Fruit fly (Drosophila melanogaster) whole organism, embryonic: ENCODE data around the gene CG13131.

Experiments
- Aef1 ChIP-seq: fragments of 200-800 bp; sonication (Bioruptor generic); IDR thresholded peaks from 3 replicates; pipeline ENCODE4 v1.3.6; 2022; ENCODE audit warnings: missing biosample characterization, missing genetic modification characterization
- Bgb ChIP-seq: fragments of 200-800 bp; sonication (Bioruptor generic); IDR thresholded peaks from 2 replicates; pipeline ENCODE4 v1.3.6; 2022; ENCODE audit warnings: missing biosample characterization, missing genetic modification characterization; ENCODE audit not compliant: partially characterized antibody
- CG10267 ChIP-seq: fragments of 200-800 bp; sonication (Bioruptor generic); optimal IDR thresholded peaks from 2 replicates; lab custom pipeline; 2018; ENCODE audit warnings: missing biosample characterization, mild to moderate bottlenecking, missing genetic modification characterization, moderate library complexity
- CG10462 ChIP-seq: fragments of 200-800 bp; sonication (Bioruptor generic); optimal IDR thresholded peaks from 2 replicates; lab custom pipeline; 2016; ENCODE audit warnings: missing biosample characterization, missing genetic modification characterization
- CG11695 ChIP-seq: fragments of 200-800 bp; sonication (Bioruptor generic); IDR thresholded peaks from 3 replicates; pipeline ENCODE4 v1.3.6; 2022; ENCODE audit warnings: missing biosample characterization, missing genetic modification characterization
- CG15011 ChIP-seq: fragments of 200-800 bp; sonication (Bioruptor generic); optimal IDR thresholded peaks from 3 replicates; lab custom pipeline; 2018; ENCODE audit warnings: missing biosample characterization, mild to moderate bottlenecking, missing genetic modification characterization
- CG1529 ChIP-seq: fragments of 200-800 bp; sonication (Bioruptor generic); optimal IDR thresholded peaks from 3 replicates; lab custom pipeline; 2018; ENCODE audit warnings: missing biosample characterization, missing genetic modification characterization
- CG15479 ChIP-seq: fragments of 200-800 bp; sonication (Bioruptor generic); optimal IDR thresholded peaks from 3 replicates; lab custom pipeline; 2019; ENCODE audit warnings: missing biosample characterization, mild to moderate bottlenecking, missing genetic modification characterization, moderate library complexity
- CG17328 ChIP-seq: fragments of 200-800 bp; sonication (Bioruptor generic); IDR thresholded peaks from 2 replicates; pipeline ENCODE4 v1.3.6; 2022; ENCODE audit warnings: missing biosample characterization, missing genetic modification characterization
- CG18262 ChIP-seq: fragments of 200-800 bp; optimal IDR thresholded peaks from 3 replicates; lab custom pipeline; 2019; ENCODE audit warnings: missing biosample characterization, mild to moderate bottlenecking, missing genetic modification characterization, moderate library complexity
- CG1832 ChIP-seq: fragments of 200-800 bp; sonication (Bioruptor generic); optimal IDR thresholded peaks from 2 replicates; lab custom pipeline; 2017; ENCODE audit warnings: missing biosample characterization, mild to moderate bottlenecking, missing genetic modification characterization, inconsistent platforms
- CG2199 ChIP-seq: fragments of 200-800 bp; sonication (Bioruptor generic); IDR thresholded peaks from 3 replicates; pipeline ENCODE4 v1.3.6; 2022; ENCODE audit warnings: missing biosample characterization, missing genetic modification characterization
- CG4360 ChIP-seq: fragments of 200-800 bp; sonication (Bioruptor generic); IDR thresholded peaks from 2 replicates; pipeline ENCODE4 v1.3.6; 2022; ENCODE audit warnings: missing biosample characterization, missing genetic modification characterization
- CG4617 ChIP-seq: fragments of 200-800 bp; sonication (Bioruptor generic); optimal IDR thresholded peaks from 3 replicates; lab custom pipeline; 2016; ENCODE audit warnings: missing biosample characterization, missing genetic modification characterization, borderline replicate concordance
- CG4730 ChIP-seq: fragments of 200-800 bp; sonication (Bioruptor generic); IDR thresholded peaks from 2 replicates; pipeline ENCODE4 v1.3.6; 2022; ENCODE audit warnings: missing biosample characterization, missing genetic modification characterization
- CG8359 ChIP-seq: fragments of 200-800 bp; sonication (Bioruptor generic); optimal IDR thresholded peaks from 2 replicates; lab custom pipeline; 2017; ENCODE audit warnings: missing biosample characterization, mild to moderate bottlenecking, missing genetic modification characterization, borderline replicate concordance
- CHES-1-like ChIP-seq: fragments of 200-800 bp; sonication (Bioruptor generic); optimal IDR thresholded peaks from 2 replicates; lab custom pipeline; 2016; ENCODE audit warnings: missing biosample characterization, missing genetic modification characterization
- D ChIP-seq, 2 experiments: fragments of 200-800 bp in 1 of 2; fragments of >200 bp in 1 of 2; sonication (Bioruptor generic) in 1 of 2; optimal IDR thresholded peaks; 2 replicates in 1 of 2; 3 replicates in 1 of 2; lab custom pipeline; 2017; ENCODE audit warnings: mild to moderate bottlenecking in 1 of 2, missing biosample characterization in 1 of 2, missing genetic modification characterization in 1 of 2, missing genetic modification reagents in 1 of 2
- D19A ChIP-seq: fragments of 200-800 bp; optimal IDR thresholded peaks from 3 replicates; lab custom pipeline; 2019; ENCODE audit warnings: missing biosample characterization, mild to moderate bottlenecking, missing genetic modification characterization, moderate library complexity
- E2f1 ChIP-seq: fragments of 200-800 bp; sonication (Bioruptor generic); IDR thresholded peaks from 2 replicates; pipeline ENCODE4 v1.3.6; 2022; ENCODE audit warnings: missing biosample characterization, missing genetic modification characterization
- ERR ChIP-seq: fragments of 200-800 bp; sonication (Bioruptor generic); optimal IDR thresholded peaks from 2 replicates; lab custom pipeline; 2016; ENCODE audit warnings: missing biosample characterization, missing genetic modification characterization
- GATAe ChIP-seq: fragments of 200-800 bp; sonication (Bioruptor generic); conservative IDR thresholded peaks from 2 replicates; pipeline ENCODE4 v1.3.6; 2022; ENCODE audit warnings: missing biosample characterization, missing genetic modification characterization
- Hr51 ChIP-seq, 2 experiments: fragments of 200-800 bp; sonication (Bioruptor generic); optimal IDR thresholded peaks; 2 replicates in 1 of 2; 3 replicates in 1 of 2; lab custom pipeline; 2016 to 2018; ENCODE audit warnings: missing biosample characterization in 2 of 2, missing genetic modification characterization in 2 of 2, mild to moderate bottlenecking in 1 of 2, moderate library complexity in 1 of 2
- MESR4 ChIP-seq: fragments of 200-800 bp; sonication (Bioruptor generic); optimal IDR thresholded peaks from 2 replicates; lab custom pipeline; 2018; ENCODE audit warnings: missing biosample characterization, mild to moderate bottlenecking, missing genetic modification characterization, moderate library complexity
- NK7.1 ChIP-seq: fragments of 200-800 bp; sonication (Bioruptor generic); optimal IDR thresholded peaks from 3 replicates; lab custom pipeline; 2016; ENCODE audit warnings: missing biosample characterization, missing genetic modification characterization
- Rx ChIP-seq: fragments of 200-800 bp; sonication (Bioruptor generic); IDR thresholded peaks from 2 replicates; pipeline ENCODE4 v1.3.6; 2022; ENCODE audit warnings: missing biosample characterization, missing genetic modification characterization
- Taf1 ChIP-seq: fragments of 200-800 bp; sonication (Bioruptor generic); IDR thresholded peaks from 2 replicates; pipeline ENCODE4 v1.3.6; 2022; ENCODE audit warnings: missing biosample characterization, missing genetic modification characterization
- ac ChIP-seq: fragments of 200-800 bp; sonication (Bioruptor generic); optimal IDR thresholded peaks from 3 replicates; lab custom pipeline; 2017; ENCODE audit warnings: missing biosample characterization, mild to moderate bottlenecking, missing genetic modification characterization
- ase ChIP-seq: fragments of 200-800 bp; sonication (Bioruptor generic); IDR thresholded peaks from 3 replicates; pipeline ENCODE4 v1.3.6; 2022; ENCODE audit warnings: missing biosample characterization, missing genetic modification characterization
- crol ChIP-seq: fragments of 200-800 bp; sonication (Bioruptor generic); IDR thresholded peaks from 2 replicates; pipeline ENCODE4 v1.3.6; 2022; ENCODE audit warnings: missing biosample characterization, missing genetic modification characterization
- cwo ChIP-seq: fragments of 200-800 bp; sonication (Bioruptor generic); optimal IDR thresholded peaks from 3 replicates; lab custom pipeline; 2017; ENCODE audit warnings: missing biosample characterization, missing genetic modification characterization, mild to moderate bottlenecking, moderate library complexity, missing genetic modification reagents
- dmrt11E ChIP-seq: fragments of 200-800 bp; sonication (Bioruptor generic); optimal IDR thresholded peaks from 3 replicates; lab custom pipeline; 2018; ENCODE audit warnings: missing biosample characterization, mild to moderate bottlenecking, missing genetic modification characterization, moderate library complexity
- ewg ChIP-seq: fragments of 200-800 bp; sonication (Bioruptor generic); optimal IDR thresholded peaks from 3 replicates; lab custom pipeline; 2017; ENCODE audit warnings: mild to moderate bottlenecking, missing biosample characterization, missing genetic modification reagents, missing genetic modification characterization
- fd102C ChIP-seq: fragments of 200-800 bp; sonication (Bioruptor generic); optimal IDR thresholded peaks from 2 replicates; lab custom pipeline; 2018; ENCODE audit warnings: missing biosample characterization, mild to moderate bottlenecking, missing genetic modification characterization, moderate library complexity
- lilli ChIP-seq: fragments of 200-800 bp; sonication (Bioruptor generic); optimal IDR thresholded peaks from 3 replicates; lab custom pipeline; 2016; ENCODE audit warnings: missing biosample characterization, missing genetic modification characterization
- nom ChIP-seq: fragments of 200-800 bp; sonication (Bioruptor generic); optimal IDR thresholded peaks from 2 replicates; lab custom pipeline; 2017; ENCODE audit warnings: missing biosample characterization, missing genetic modification characterization, mild to moderate bottlenecking, moderate library complexity, missing genetic modification reagents
- sc ChIP-seq, 3 experiments: fragments of >200 bp in 2 of 3; fragments of 200-800 bp in 1 of 3; sonication (Bioruptor generic) in 1 of 3; optimal IDR thresholded peaks; 2 replicates in 2 of 3; 3 replicates in 1 of 3; lab custom pipeline; 2017; ENCODE audit warnings: mild to moderate bottlenecking in 1 of 3, missing biosample characterization in 1 of 3, missing genetic modification characterization in 1 of 3, missing genetic modification reagents in 1 of 3
- sr ChIP-seq: fragments of 200-800 bp; sonication (Bioruptor generic); IDR thresholded peaks from 3 replicates; pipeline ENCODE4 v1.3.6; 2022; ENCODE audit warnings: missing biosample characterization, missing genetic modification characterization
- tll ChIP-seq, 2 experiments: fragments of 200-800 bp in 1 of 2; fragments of >200 bp in 1 of 2; sonication (Bioruptor generic) in 1 of 2; optimal IDR thresholded peaks; 2 replicates each; lab custom pipeline; 2017 to 2019; ENCODE audit warnings: missing biosample characterization in 2 of 2, missing genetic modification characterization in 2 of 2, mild to moderate bottlenecking in 1 of 2, moderate library complexity in 1 of 2
- twi ChIP-seq: fragments of 200-800 bp; optimal IDR thresholded peaks from 2 replicates; lab custom pipeline; 2019; ENCODE audit warnings: missing biosample characterization, mild to moderate bottlenecking, missing genetic modification characterization, moderate library complexity
- unpg ChIP-seq: fragments of 200-800 bp; sonication (Bioruptor generic); optimal IDR thresholded peaks from 3 replicates; lab custom pipeline; 2018; ENCODE audit warnings: missing biosample characterization, mild to moderate bottlenecking, missing genetic modification characterization, moderate library complexity
- vvl ChIP-seq: fragments of 200-800 bp; sonication (Bioruptor generic); IDR thresholded peaks from 2 replicates; pipeline ENCODE4 v1.3.6; 2022; ENCODE audit warnings: missing biosample characterization, missing genetic modification characterization
- zen ChIP-seq: fragments of 200-800 bp; sonication (Bioruptor generic); optimal IDR thresholded peaks from 3 replicates; lab custom pipeline; 2018; ENCODE audit warnings: missing biosample characterization, mild to moderate bottlenecking, missing genetic modification characterization, moderate library complexity
- zf30C ChIP-seq: fragments of 200-800 bp; sonication (Bioruptor generic); optimal IDR thresholded peaks from 3 replicates; lab custom pipeline; 2018; ENCODE audit warnings: missing biosample characterization, mild to moderate bottlenecking, missing genetic modification characterization

Gene CG13131

DNA sequence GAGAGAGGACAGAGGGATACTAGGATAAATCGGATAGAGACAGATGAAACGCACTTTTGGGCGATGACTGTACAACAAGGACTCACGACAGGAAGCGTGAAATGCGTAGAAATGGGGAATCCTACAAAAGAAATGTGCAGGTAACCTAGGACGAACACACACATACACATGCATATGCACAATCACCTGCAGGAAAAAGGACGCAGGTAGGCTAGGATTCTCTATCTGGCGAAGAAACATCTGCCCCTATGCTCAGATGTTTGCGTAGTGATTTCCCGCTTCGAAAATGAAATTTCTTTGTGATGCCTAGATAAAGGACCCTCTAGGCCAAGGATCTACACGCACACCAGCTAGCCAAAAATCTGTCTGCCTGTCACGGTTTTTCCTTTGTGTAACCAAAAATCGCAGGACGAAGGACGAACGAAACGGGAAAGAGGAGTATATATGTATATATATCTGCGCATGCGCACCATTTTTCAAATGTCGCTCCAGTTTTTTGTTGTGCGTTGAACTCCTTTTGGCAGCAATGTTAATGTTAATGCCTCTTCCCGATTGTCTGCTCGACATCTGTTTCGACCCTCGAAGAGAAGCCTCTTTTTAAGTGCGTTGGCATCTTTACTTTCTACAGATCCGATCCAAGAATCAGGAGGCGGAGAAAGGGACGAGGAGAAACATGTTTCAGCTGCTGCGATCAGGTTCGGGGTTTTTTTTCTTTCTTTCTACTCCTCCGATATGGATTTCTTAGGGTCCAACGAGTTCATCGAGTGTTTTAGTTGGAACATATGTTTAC lies 28.9 kb downstream of the CG13131 start (continued):
- TF ChIP-seq ase (GFP tag; lab: Robert Waterston, UW), result no peak
- TF ChIP-seq crol, result peak; percentile 57; the same call in 1 of the 2 replicates
- TF ChIP-seq Aef1 (GFP tag; lab: Robert Waterston, UW), result no peak
- peak; percentile 80 for TF ChIP-seq ac (GFP tag; lab: Kevin White, UChicago)
- peak; percentile 27; the same call in 1 of the 2 replicates for TF ChIP-seq CG4360 (GFP tag; lab: Robert Waterston, UW)
- TF ChIP-seq MESR4 (GFP tag; lab: Kevin White, UChicago), result no peak
- peak in 1 of 2 experiments; percentile 43 for TF ChIP-seq tll (GFP tag; optimal IDR thresholded peaks at IDR 0.05; lab: Kevin White, UChicago)
- peak; percentile 57; the same call in 1 of the 3 replicates for TF ChIP-seq CG2199 (GFP tag; lab: Robert Waterston, UW)
- TF ChIP-seq Bgb, result no peak
- no peak for TF ChIP-seq CG11695 (GFP tag; lab: Robert Waterston, UW)
- TF ChIP-seq ERR (GFP tag; lab: Kevin White, UChicago), result no peak
- TF ChIP-seq CG15011 (GFP tag; lab: Kevin White, UChicago), result no peak
- no peak for TF ChIP-seq CHES-1-like (GFP tag; lab: Kevin White, UChicago)
- peak; percentile 41 for TF ChIP-seq zen (tag; lab: Kevin White, UChicago)
- TF ChIP-seq ewg (GFP tag; lab: Kevin White, UChicago), result no peak
- peak; percentile 98 for TF ChIP-seq twi
- TF ChIP-seq lilli, result no peak
- TF ChIP-seq NK7.1 (GFP tag; lab: Kevin White, UChicago), result no peak
- TF ChIP-seq D (optimal IDR thresholded peaks at IDR 0.05; lab: Kevin White, UChicago), result peak; percentile 96
- no peak for TF ChIP-seq D (GFP tag; optimal IDR thresholded peaks at IDR 0.05; lab: Kevin White, UChicago)

DNA sequence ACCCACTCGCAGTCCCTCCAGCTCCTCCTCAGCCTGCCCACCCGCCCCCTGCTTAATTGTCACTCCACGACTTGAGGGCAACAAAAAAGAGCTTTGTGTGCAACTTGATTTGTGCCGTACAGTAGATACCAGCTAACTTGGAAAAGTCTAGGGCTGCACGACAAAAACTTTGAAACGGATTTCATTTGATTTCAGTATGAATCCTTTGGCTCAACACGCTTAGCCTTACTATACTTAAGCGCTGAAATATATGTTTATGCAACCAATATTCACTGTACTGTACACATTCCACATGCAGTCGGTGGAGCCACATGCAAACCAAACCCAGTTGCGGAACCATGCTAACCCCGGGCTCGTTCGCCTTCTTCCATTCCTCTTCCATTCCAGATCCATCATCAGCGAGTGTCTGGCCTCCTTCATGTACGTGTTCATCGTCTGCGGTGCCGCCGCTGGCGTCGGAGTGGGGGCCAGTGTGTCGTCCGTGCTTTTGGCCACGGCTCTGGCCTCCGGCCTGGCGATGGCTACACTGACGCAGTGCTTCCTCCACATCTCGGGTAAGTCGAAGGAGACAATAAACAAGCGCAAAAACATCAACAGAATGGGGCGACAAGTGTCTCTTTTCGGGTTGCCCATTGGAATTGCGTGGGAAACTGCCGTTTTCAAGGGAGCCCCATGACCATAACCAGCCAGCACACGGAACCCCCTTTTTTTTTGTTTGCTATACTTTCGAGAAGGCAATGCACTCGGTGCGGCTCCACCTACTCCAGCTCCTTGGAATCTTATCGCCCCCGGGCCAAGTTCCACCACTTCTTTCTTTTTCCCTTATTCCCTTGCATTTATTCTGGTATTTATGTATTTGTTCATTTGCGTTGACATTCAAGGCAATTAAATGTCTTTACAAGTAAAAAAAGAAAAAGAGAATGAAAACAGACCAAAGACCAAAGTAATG lies 30.6 kb downstream of the CG13131 start:
- TF ChIP-seq CG8359 (GFP tag; lab: Kevin White, UChicago), result peak; percentile 40
- peak; percentile 50 for TF ChIP-seq unpg (GFP tag; lab: Kevin White, UChicago)
- TF ChIP-seq E2f1 (GFP tag; lab: Robert Waterston, UW), result peak; percentile 46; the same call in 1 of the 2 replicates
- TF ChIP-seq cwo, result no peak
- no peak for TF ChIP-seq fd102C (GFP tag; lab: Kevin White, UChicago)
- peak; percentile 15 for TF ChIP-seq CG1529
- TF ChIP-seq CG4730 (GFP tag; lab: Robert Waterston, UW), result no peak; the same call in 1 of the 2 replicates
- peak; percentile 67 for TF ChIP-seq Rx (GFP tag; lab: Robert Waterston, UW)
- no peak for TF ChIP-seq CG1832 (GFP tag; lab: Kevin White, UChicago)
- TF ChIP-seq CG17328, result peak; percentile 73
- TF ChIP-seq Taf1 (GFP tag; lab: Robert Waterston, UW), result no peak
- peak; percentile 87 for TF ChIP-seq vvl (GFP tag; lab: Robert Waterston, UW)
- TF ChIP-seq Bgb, result no peak
- no peak for TF ChIP-seq CG4617 (GFP tag; lab: Kevin White, UChicago)
- no peak for TF ChIP-seq zf30C
- TF ChIP-seq sr, result 0 out of 3 replicates have a peak, but pooled peaks have one; percentile 33
- TF ChIP-seq nom, result peak; percentile 89
- no peak for TF ChIP-seq Hr51 (GFP tag; optimal IDR thresholded peaks at IDR 0.05; lab: Kevin White, UChicago)
- TF ChIP-seq GATAe (GFP tag; lab: Robert Waterston, UW), result no peak
- peak; percentile 54 for TF ChIP-seq D19A (tag; lab: Kevin White, UChicago)
- peak; percentile 32 for TF ChIP-seq dmrt11E
- no peak for TF ChIP-seq sc (optimal IDR thresholded peaks at IDR 0.05; lab: Kevin White, UChicago)
- TF ChIP-seq sc (GFP tag; optimal IDR thresholded peaks at IDR 0.05; lab: Kevin White, UChicago), result peak; percentile 9
- TF ChIP-seq CG15479, result no peak
- peak; percentile 36 for TF ChIP-seq CG10267 (tag; lab: Kevin White, UChicago)
- TF ChIP-seq CG10462, result no peak
- peak; percentile 68 for TF ChIP-seq CG18262 (tag; lab: Kevin White, UChicago)
